Worm (Caenorhabditis elegans): Measurements from ENCODE around the gene pcdr-1.

- TF ChIP-seq him-1 (tag; optimal IDR thresholded peaks at IDR 0.05) = no peak
- TF ChIP-seq W03F9.2 (tag; optimal IDR thresholded peaks at IDR 0.05) = no peak
- TF ChIP-seq dao-5 (tag; optimal IDR thresholded peaks at IDR 0.05) = no peak
Measured at ce11 chrX:15641380-15641779, 25.2 kb upstream of the pcdr-1 start.
